Worm (Caenorhabditis elegans) whole organism, young adult: ENCODE data around the gene ndg-4.

Experiments used
- F10E7.11 ChIP-seq: sonication (generic microtip); optimal IDR thresholded peaks from 2 replicates; lab custom pipeline; 2017; ENCODE audit warnings: mild to moderate bottlenecking, missing genetic modification characterization, moderate library complexity, missing compliant biosample characterization
- F33H1.4 ChIP-seq: fragments of 200-800 bp; sonication (Bioruptor generic); IDR thresholded peaks from 2 replicates; pipeline ENCODE4 v1.3.6; 2022; ENCODE audit warnings: missing genetic modification reagents, missing genetic modification characterization, missing compliant biosample characterization
- F39B2.1 ChIP-seq: fragments of 200-800 bp; sonication (Bioruptor generic); IDR thresholded peaks from 2 replicates; pipeline ENCODE4 v1.3.6; 2022; ENCODE audit warnings: missing genetic modification reagents, missing genetic modification characterization, missing compliant biosample characterization
- F49E8.2 ChIP-seq: sonication (generic microtip); optimal IDR thresholded peaks from 3 replicates; lab custom pipeline; 2017; ENCODE audit warnings: missing genetic modification characterization, mild to moderate bottlenecking, missing compliant biosample characterization, antibody characterized with exemption, moderate library complexity; ENCODE audit not compliant: insufficient read depth
- K11D2.4 ChIP-seq: fragments of 200-800 bp; sonication (Bioruptor generic); IDR thresholded peaks from 2 replicates; pipeline ENCODE4 v1.3.6; 2022; ENCODE audit warnings: missing genetic modification reagents, missing genetic modification characterization, missing compliant biosample characterization
- K12H6.12 ChIP-seq: fragments of 200-800 bp; sonication (Bioruptor generic); optimal IDR thresholded peaks from 2 replicates; lab custom pipeline; 2018; ENCODE audit warnings: mild to moderate bottlenecking, missing genetic modification characterization, missing compliant biosample characterization
- ZK185.1 ChIP-seq: sonication (generic microtip); optimal IDR thresholded peaks from 2 replicates; lab custom pipeline; 2016; ENCODE audit warnings: mild to moderate bottlenecking, missing genetic modification characterization, missing compliant biosample characterization; ENCODE audit not compliant: poor library complexity, severe bottlenecking
- akir-1 ChIP-seq: fragments of 200-800 bp; sonication (Bioruptor generic); optimal IDR thresholded peaks from 2 replicates; lab custom pipeline; 2018; ENCODE audit warnings: mild to moderate bottlenecking, missing genetic modification characterization, moderate library complexity, missing compliant biosample characterization
- aptf-3 ChIP-seq: fragments of 200-800 bp; sonication (Bioruptor generic); IDR thresholded peaks from 2 replicates; pipeline ENCODE4 v1.3.6; 2022; ENCODE audit warnings: missing genetic modification characterization, missing compliant biosample characterization
- cebp-1 ChIP-seq, 2 experiments: fragments of 200-800 bp in 1 of 2; sonication (Bioruptor generic) in 1 of 2; sonication (generic microtip) in 1 of 2; IDR thresholded peaks in 1 of 2; optimal IDR thresholded peaks in 1 of 2; 2 replicates each; pipeline versions ENCODE4 v1.3.6 to Lab custom; 2017 to 2022; ENCODE audit warnings: missing compliant biosample characterization in 2 of 2, missing genetic modification characterization in 2 of 2, mild to moderate bottlenecking in 1 of 2, missing genetic modification reagents in 1 of 2, moderate library complexity in 1 of 2
- ceh-100 ChIP-seq: fragments of 200-800 bp; sonication (Bioruptor generic); IDR thresholded peaks from 2 replicates; pipeline ENCODE4 v1.3.6; 2022; ENCODE audit warnings: missing genetic modification reagents, missing genetic modification characterization, missing compliant biosample characterization
- ceh-79 ChIP-seq: sonication (generic microtip); optimal IDR thresholded peaks from 2 replicates; lab custom pipeline; 2017; ENCODE audit warnings: mild to moderate bottlenecking, missing genetic modification characterization, missing compliant biosample characterization
- dox-1 ChIP-seq: fragments of 200-800 bp; sonication (Bioruptor generic); IDR thresholded peaks from 2 replicates; pipeline ENCODE4 v1.3.6; 2022; ENCODE audit warnings: missing genetic modification reagents, missing genetic modification characterization, missing compliant biosample characterization
- egl-18 ChIP-seq: fragments of 200-800 bp; sonication (Bioruptor generic); IDR thresholded peaks from 2 replicates; pipeline ENCODE4 v1.3.6; 2022; ENCODE audit warnings: missing genetic modification reagents, missing genetic modification characterization, missing compliant biosample characterization
- ets-4 ChIP-seq: fragments of 200-800 bp; sonication (Bioruptor generic); optimal IDR thresholded peaks from 2 replicates; lab custom pipeline; 2018; ENCODE audit warnings: mild to moderate bottlenecking, missing genetic modification characterization, missing compliant biosample characterization
- hlh-26 ChIP-seq: fragments of 200-800 bp; sonication (Bioruptor generic); conservative IDR thresholded peaks from 2 replicates; pipeline ENCODE4 v1.3.6; 2022; ENCODE audit warnings: missing genetic modification reagents, missing genetic modification characterization, missing compliant biosample characterization
- hmg-1.2 ChIP-seq: fragments of 200-800 bp; sonication (Bioruptor generic); IDR thresholded peaks from 2 replicates; pipeline ENCODE4 v1.3.6; 2022; ENCODE audit warnings: missing genetic modification reagents, missing genetic modification characterization, missing compliant biosample characterization
- lin-26 ChIP-seq: fragments of 200-800 bp; sonication (Bioruptor generic); IDR thresholded peaks from 2 replicates; pipeline ENCODE4 v1.3.6; 2022; ENCODE audit warnings: missing genetic modification reagents, missing genetic modification characterization, missing compliant biosample characterization
- lin-40 ChIP-seq: sonication (generic microtip); optimal IDR thresholded peaks from 2 replicates; lab custom pipeline; 2016; ENCODE audit warnings: missing genetic modification characterization, mild to moderate bottlenecking, missing compliant biosample characterization, missing genotype, missing genetic modification reagents
- lsy-27 ChIP-seq: sonication (generic microtip); optimal IDR thresholded peaks from 2 replicates; lab custom pipeline; 2017; ENCODE audit warnings: missing genetic modification characterization, mild to moderate bottlenecking, missing compliant biosample characterization, antibody characterized with exemption, missing genotype, borderline replicate concordance; ENCODE audit not compliant: insufficient read depth
- madf-6 ChIP-seq: fragments of 200-800 bp; sonication (Bioruptor generic); IDR thresholded peaks from 2 replicates; pipeline ENCODE4 v1.3.6; 2022; ENCODE audit warnings: missing genetic modification reagents, missing genetic modification characterization, missing compliant biosample characterization
- mes-4 ChIP-seq: sonication (generic microtip); optimal IDR thresholded peaks from 2 replicates; lab custom pipeline; 2016; ENCODE audit warnings: missing genotype, missing genetic modification characterization, missing compliant biosample characterization
- mxl-1 ChIP-seq: sonication (generic microtip); optimal IDR thresholded peaks from 2 replicates; lab custom pipeline; 2016; ENCODE audit warnings: missing genetic modification characterization, missing compliant biosample characterization
- pbrm-1 ChIP-seq: fragments of 200-800 bp; sonication (Bioruptor generic); IDR thresholded peaks from 2 replicates; pipeline ENCODE4 v1.3.6; 2022; ENCODE audit warnings: missing genetic modification reagents, missing genetic modification characterization, missing compliant biosample characterization
- repo-1 ChIP-seq: sonication (generic microtip); optimal IDR thresholded peaks from 2 replicates; lab custom pipeline; 2017; ENCODE audit warnings: mild to moderate bottlenecking, missing genetic modification characterization, missing compliant biosample characterization
- sdz-38 ChIP-seq: sonication (generic microtip); optimal IDR thresholded peaks from 2 replicates; lab custom pipeline; 2016; ENCODE audit warnings: missing genotype, missing genetic modification characterization, missing compliant biosample characterization
- snpc-1.3 ChIP-seq: sonication (generic microtip); optimal IDR thresholded peaks from 2 replicates; lab custom pipeline; 2017; ENCODE audit warnings: missing genetic modification characterization, mild to moderate bottlenecking, missing compliant biosample characterization, antibody characterized with exemption, moderate library complexity, missing genotype, missing genetic modification reagents; ENCODE audit not compliant: insufficient read depth
- snpc-4 ChIP-seq, 5 experiments: fragments of 150-350 bp in 1 of 5; sonication (generic microtip) in 4 of 5; optimal IDR thresholded peaks; 2 replicates each; lab custom pipeline; 2014 to 2018; ENCODE audit warnings: missing genetic modification characterization in 5 of 5, missing biosample characterization in 3 of 5, antibody characterized with exemption in 2 of 5, mild to moderate bottlenecking in 2 of 5, missing compliant biosample characterization in 2 of 5, missing genotype in 2 of 5, moderate library complexity in 2 of 5, missing genetic modification reagents in 1 of 5
- unc-62 ChIP-seq: fragments of 150-350 bp; optimal IDR thresholded peaks from 2 replicates; lab custom pipeline; 2014; ENCODE audit warnings: missing biosample characterization, missing genetic modification reagents, missing genetic modification characterization
- ztf-22 ChIP-seq: fragments of 200-800 bp; sonication (Bioruptor generic); optimal IDR thresholded peaks from 2 replicates; lab custom pipeline; 2018; ENCODE audit warnings: mild to moderate bottlenecking, missing genetic modification characterization, moderate library complexity, missing compliant biosample characterization
- ztf-25 ChIP-seq: fragments of 200-800 bp; sonication (Bioruptor generic); IDR thresholded peaks from 2 replicates; pipeline ENCODE4 v1.3.6; 2022; ENCODE audit warnings: missing genetic modification reagents, missing genetic modification characterization, missing compliant biosample characterization
- ztf-26 ChIP-seq: sonication (generic microtip); optimal IDR thresholded peaks from 2 replicates; lab custom pipeline; 2017; ENCODE audit warnings: missing genetic modification characterization, missing compliant biosample characterization

ndg-4 gene

DNA sequence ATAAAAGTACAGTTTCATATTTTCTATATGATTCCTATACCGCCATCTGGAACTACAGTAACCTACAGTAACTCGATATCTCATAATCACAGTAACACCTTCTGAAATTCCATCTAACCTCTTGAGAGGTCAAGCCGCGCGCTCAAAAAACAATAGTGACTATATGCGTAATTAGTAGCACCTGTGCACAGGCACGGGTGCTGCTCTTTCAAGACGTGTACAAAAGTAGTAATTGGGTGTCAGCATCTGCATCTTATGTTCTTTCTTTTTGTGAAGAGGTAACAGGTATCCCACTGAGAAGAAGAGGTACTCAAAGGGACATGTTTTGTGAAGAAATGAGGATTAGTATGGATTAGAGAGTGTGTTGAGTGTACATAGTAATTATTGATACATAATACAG is 5.8 kb downstream of the ndg-4 start (continued):
- no peak for TF ChIP-seq lin-40 (tag; lab: Kevin White, UChicago)
- TF ChIP-seq madf-6 (GFP tag; lab: Robert Waterston, UW): no peak

DNA sequence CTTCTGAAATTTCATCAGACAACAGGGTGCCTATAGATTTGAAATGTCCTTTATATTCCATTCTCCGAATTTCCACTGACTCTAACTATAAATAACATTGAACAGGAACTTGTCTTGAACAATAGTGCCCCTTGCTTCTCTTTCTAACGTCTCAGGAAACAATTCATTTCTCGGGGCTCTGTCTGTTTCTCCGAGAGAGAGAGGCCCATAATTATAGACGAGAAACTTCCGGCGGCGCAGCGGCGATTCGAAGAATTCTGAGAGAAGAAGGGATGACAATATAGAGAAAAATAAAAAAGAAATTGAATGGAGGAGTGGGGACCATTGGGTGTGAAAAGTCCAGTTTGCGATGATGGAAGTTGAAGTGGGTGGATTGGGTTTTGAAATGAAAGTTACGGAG is 6.9 kb downstream of the ndg-4 start:
- TF ChIP-seq dox-1 (GFP tag; lab: Robert Waterston, UW): no peak
- no peak for TF ChIP-seq mxl-1 (tag; lab: Kevin White, UChicago)
- TF ChIP-seq ztf-25 (GFP tag; lab: Robert Waterston, UW): no peak
- TF ChIP-seq K11D2.4 (GFP tag; lab: Robert Waterston, UW): no peak
- no peak for TF ChIP-seq sdz-38 (tag; lab: Kevin White, UChicago)
- no peak for TF ChIP-seq K12H6.12 (tag; lab: Kevin White, UChicago)
- no peak for TF ChIP-seq egl-18
- no peak for TF ChIP-seq lin-26 (GFP tag; lab: Robert Waterston, UW)
- TF ChIP-seq snpc-4 (GFP tag; optimal IDR thresholded peaks at IDR 0.05; lab: Kevin White, UChicago): no peak
- TF ChIP-seq snpc-4 (tag; optimal IDR thresholded peaks at IDR 0.05; lab: Kevin White, UChicago): no peak
- no peak for TF ChIP-seq hmg-1.2 (GFP tag; lab: Robert Waterston, UW)

DNA sequence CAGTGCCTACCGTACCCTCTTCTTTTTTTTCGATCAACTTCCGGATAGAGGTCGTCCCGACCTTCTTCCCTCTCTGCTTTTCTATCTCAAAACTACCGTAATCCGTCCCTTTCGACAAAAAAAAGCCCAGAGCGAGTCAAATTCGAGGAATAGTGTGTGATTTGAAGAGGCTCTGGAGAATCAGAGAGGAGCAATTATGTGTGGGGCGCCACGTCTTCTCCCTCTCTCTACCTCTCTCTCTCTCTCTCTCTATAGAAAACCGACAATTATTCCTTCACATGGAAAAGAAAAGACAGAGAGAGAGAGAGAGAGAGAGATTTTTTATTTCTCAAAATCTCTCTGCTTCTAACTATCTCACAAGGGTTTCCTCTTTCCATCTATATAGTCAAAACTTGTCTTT is 10.6 kb downstream of the ndg-4 start:
- no peak for TF ChIP-seq hlh-26 (GFP tag; lab: Robert Waterston, UW)
- TF ChIP-seq aptf-3 (GFP tag; lab: Robert Waterston, UW): no peak
- TF ChIP-seq hmg-1.2 (GFP tag; lab: Robert Waterston, UW): peak; percentile 27; the same call in 1 of the 2 replicates

DNA sequence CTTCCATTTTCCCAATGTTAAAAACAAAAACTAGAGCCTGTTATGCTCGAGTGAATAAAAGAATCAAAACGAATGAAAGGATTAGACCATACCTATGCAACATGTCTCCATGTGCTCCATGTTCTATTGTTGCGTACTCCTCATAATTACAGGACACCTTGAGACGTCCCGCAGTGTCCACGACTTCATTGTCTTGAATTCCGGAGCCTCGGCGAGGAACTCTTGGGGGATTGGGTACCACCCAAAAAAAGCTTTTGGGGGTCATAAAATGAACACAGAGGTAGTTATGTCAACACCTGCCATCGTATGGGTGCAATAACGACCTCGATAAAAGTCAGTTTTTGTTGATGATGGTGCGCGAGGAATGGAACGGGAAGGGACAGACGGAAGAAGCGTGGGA is 12.3 kb downstream of the ndg-4 start:
- TF ChIP-seq mes-4 (no peak), K11D2.4 (GFP tag; lab: Robert Waterston, UW) (no peak), lin-26 (GFP tag; lab: Robert Waterston, UW) (0 out of 2 replicates have a peak, but pooled peaks have one; percentile 19), F33H1.4 (GFP tag; lab: Robert Waterston, UW) (no peak)

DNA sequence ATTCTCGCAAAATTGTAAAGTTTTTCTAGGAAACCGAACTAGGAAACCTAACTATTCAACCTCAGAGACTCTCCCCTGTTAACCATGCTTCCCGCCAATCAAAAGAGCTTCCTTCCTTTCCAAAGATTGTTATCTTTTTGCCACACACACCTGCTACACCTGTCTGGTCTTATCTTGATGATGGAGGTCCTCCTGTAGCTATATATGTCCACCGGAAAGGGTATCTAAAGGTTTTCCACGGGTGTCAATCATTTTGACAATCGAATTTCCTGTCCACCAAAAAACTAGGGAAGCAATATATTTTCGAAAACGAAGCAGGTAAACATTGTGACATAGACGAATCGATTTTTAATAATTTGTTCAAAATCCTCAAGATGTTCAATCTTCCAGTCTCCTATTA is 13.4 kb downstream of the ndg-4 start:
- TF ChIP-seq madf-6 (GFP tag; lab: Robert Waterston, UW) (no peak), unc-62 (GFP tag; lab: Kevin White, UChicago) (peak; percentile 89)
- TF ChIP-seq, all 124 proteins: peak for 1

DNA sequence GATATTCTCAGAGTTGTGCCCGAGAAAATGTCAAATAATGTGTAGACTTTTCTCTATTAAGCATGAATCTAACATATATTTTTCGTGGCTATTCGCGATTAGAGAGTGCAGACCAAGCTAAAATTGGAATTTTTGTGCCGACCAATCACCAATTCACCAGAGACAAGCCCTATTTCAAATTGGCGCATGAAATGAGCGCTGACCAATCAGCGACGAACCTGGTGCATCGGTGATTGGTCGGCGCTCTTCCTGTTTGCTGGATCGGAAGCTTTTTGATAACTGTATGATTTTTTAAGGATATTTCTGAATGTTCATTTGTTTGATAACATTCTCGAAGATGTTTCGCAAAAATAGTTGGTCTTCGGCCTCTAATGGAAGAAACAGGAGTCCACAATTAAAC is 13.9 kb downstream of the ndg-4 start:
- no peak for TF ChIP-seq cebp-1 (GFP tag; IDR thresholded peaks at IDR 0.05; lab: Robert Waterston, UW)
- no peak for TF ChIP-seq cebp-1 (tag; optimal IDR thresholded peaks at IDR 0.05; lab: Kevin White, UChicago)
- TF ChIP-seq ceh-100 (GFP tag; lab: Robert Waterston, UW): no peak
- no peak for TF ChIP-seq ceh-79 (tag; lab: Kevin White, UChicago)
- TF ChIP-seq ztf-25 (GFP tag; lab: Robert Waterston, UW): 0 out of 2 replicates have a peak, but pooled peaks have one; percentile 9
- TF ChIP-seq repo-1: no peak
- no peak for TF ChIP-seq F10E7.11 (tag; lab: Kevin White, UChicago)
- TF ChIP-seq pbrm-1 (GFP tag; lab: Robert Waterston, UW): no peak
- TF ChIP-seq F49E8.2 (tag; lab: Kevin White, UChicago): no peak
- TF ChIP-seq akir-1 (GFP tag; lab: Kevin White, UChicago): no peak

DNA sequence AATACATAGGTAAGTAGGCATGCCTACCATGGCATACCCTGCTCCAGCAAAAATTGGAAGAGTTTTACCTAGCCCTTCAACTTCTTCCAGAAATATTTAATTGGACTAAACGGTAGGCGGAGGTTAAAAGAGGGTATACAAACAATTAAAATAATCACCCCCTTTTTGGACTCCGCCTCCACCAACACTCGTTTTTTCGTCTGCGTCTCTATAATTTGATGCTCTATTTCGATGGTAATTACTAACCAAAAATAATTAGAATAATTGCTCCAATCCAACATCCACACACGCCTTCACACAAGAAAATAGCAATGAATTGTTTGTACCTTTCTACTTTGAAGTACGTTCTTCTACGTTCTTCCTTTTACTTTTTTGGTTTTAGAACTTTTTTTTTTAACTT is 14.4 kb downstream of the ndg-4 start:
- TF ChIP-seq ZK185.1 (tag; lab: Kevin White, UChicago) (no peak), ztf-26 (tag; lab: Kevin White, UChicago) (no peak), sdz-38 (tag; lab: Kevin White, UChicago) (no peak), ets-4 (GFP tag; lab: Kevin White, UChicago) (no peak), lsy-27 (tag; lab: Kevin White, UChicago) (no peak), F39B2.1 (GFP tag; lab: Robert Waterston, UW) (no peak), ztf-22 (GFP tag; lab: Kevin White, UChicago) (no peak), snpc-1.3 (tag; lab: Kevin White, UChicago) (no peak)
